Worm (Caenorhabditis elegans) whole organism, early embryonic: ENCODE measurements around the gene str-47.

Source experiments
- F13C5.2 ChIP-seq: sonication (generic microtip); optimal IDR thresholded peaks from 2 replicates; lab custom pipeline; 2017; ENCODE audit warnings: mild to moderate bottlenecking, missing genetic modification characterization, inconsistent platforms, missing compliant biosample characterization
- ama-1 ChIP-seq: fragments of 150-350 bp; optimal IDR thresholded peaks from 2 replicates; lab custom pipeline; 2014
- ceh-13 ChIP-seq: fragments of 200-800 bp; sonication (Bioruptor generic); optimal IDR thresholded peaks from 2 replicates; lab custom pipeline; 2018; ENCODE audit warnings: mild to moderate bottlenecking, missing genetic modification characterization, missing compliant biosample characterization
- flt-1 ChIP-seq: fragments of 200-800 bp; sonication (Bioruptor generic); IDR thresholded peaks from 2 replicates; pipeline ENCODE4 v1.3.6; 2022; ENCODE audit warnings: missing genetic modification characterization, missing compliant biosample characterization
- hmbx-1 ChIP-seq: sonication (generic microtip); optimal IDR thresholded peaks from 2 replicates; lab custom pipeline; 2016; ENCODE audit warnings: mild to moderate bottlenecking, missing genetic modification characterization, missing compliant biosample characterization
- hmg-4 ChIP-seq: fragments of 200-800 bp; sonication (Bioruptor generic); optimal IDR thresholded peaks from 2 replicates; lab custom pipeline; 2018; ENCODE audit warnings: mild to moderate bottlenecking, missing genetic modification characterization, missing compliant biosample characterization
- hnd-1 ChIP-seq: sonication (generic microtip); optimal IDR thresholded peaks from 2 replicates; lab custom pipeline; 2016; ENCODE audit warnings: missing genetic modification characterization, missing compliant biosample characterization
- scrt-1 ChIP-seq: fragments of 200-800 bp; sonication (Bioruptor generic); IDR thresholded peaks from 2 replicates; pipeline ENCODE4 v1.3.6; 2022; ENCODE audit warnings: missing genetic modification characterization, missing compliant biosample characterization
- sea-1 ChIP-seq: fragments of 200-800 bp; sonication (Bioruptor generic); conservative IDR thresholded peaks from 2 replicates; pipeline ENCODE4 v1.3.6; 2022; ENCODE audit warnings: missing genetic modification characterization, missing compliant biosample characterization
- tbx-11 ChIP-seq: fragments of 200-800 bp; sonication (Bioruptor generic); IDR thresholded peaks from 2 replicates; pipeline ENCODE4 v1.3.6; 2022; ENCODE audit warnings: missing genetic modification characterization, missing compliant biosample characterization
- tbx-37 ChIP-seq: fragments of 200-800 bp; sonication (Bioruptor generic); conservative IDR thresholded peaks from 2 replicates; pipeline ENCODE4 v1.3.6; 2022; ENCODE audit warnings: missing genetic modification reagents, missing genetic modification characterization, missing compliant biosample characterization

ce11 chrV:7683907-7684655 is 38.5 kb downstream of the str-47 start, which contains the start of gene sre-11:
- TF ChIP-seq ama-1: no peak
- TF ChIP-seq hnd-1 (tag; lab: Kevin White, UChicago): no peak
- TF ChIP-seq flt-1: no peak
- TF ChIP-seq scrt-1 (GFP tag; lab: Robert Waterston, UW): no peak
- no peak for TF ChIP-seq tbx-11 (GFP tag; lab: Robert Waterston, UW)
- TF ChIP-seq hmg-4: no peak
- no peak for TF ChIP-seq tbx-37
- no peak for TF ChIP-seq hmbx-1 (tag; lab: Kevin White, UChicago)
- TF ChIP-seq ceh-13: no peak
- no peak for TF ChIP-seq F13C5.2
- no peak for TF ChIP-seq sea-1 (GFP tag; lab: Robert Waterston, UW)
